Fruit fly (Drosophila melanogaster) whole organism, embryonic: ENCODE measurements around the gene Coq7.

Experiments used
- Bteb2 ChIP-seq: fragments of 200-800 bp; sonication (Bioruptor generic); optimal IDR thresholded peaks from 2 replicates; lab custom pipeline; 2016; ENCODE audit warnings: missing biosample characterization, missing genetic modification characterization
- CG10565 ChIP-seq: fragments of 200-800 bp; sonication (Bioruptor generic); optimal IDR thresholded peaks from 3 replicates; lab custom pipeline; 2016; ENCODE audit warnings: missing biosample characterization, mild to moderate bottlenecking, missing genetic modification characterization
- CG11398 ChIP-seq: fragments of 200-800 bp; sonication (Bioruptor generic); optimal IDR thresholded peaks from 2 replicates; lab custom pipeline; 2016; ENCODE audit warnings: missing biosample characterization, missing genetic modification characterization
- CG11560 ChIP-seq: fragments of 200-800 bp; sonication (Bioruptor generic); IDR thresholded peaks from 3 replicates; pipeline ENCODE4 v1.3.6; 2022; ENCODE audit warnings: missing biosample characterization, missing genetic modification characterization
- CG14441 ChIP-seq: fragments of 200-800 bp; sonication (Bioruptor generic); IDR thresholded peaks from 2 replicates; pipeline ENCODE4 v1.3.6; 2022; ENCODE audit warnings: missing biosample characterization, missing genetic modification characterization
- CG15269 ChIP-seq: fragments of 200-800 bp; sonication (Bioruptor generic); optimal IDR thresholded peaks from 2 replicates; lab custom pipeline; 2018; ENCODE audit warnings: missing biosample characterization, mild to moderate bottlenecking, missing genetic modification characterization, moderate library complexity
- CG17912 ChIP-seq: fragments of 200-800 bp; sonication (Bioruptor generic); optimal IDR thresholded peaks from 2 replicates; lab custom pipeline; 2018; ENCODE audit warnings: missing biosample characterization, mild to moderate bottlenecking, missing genetic modification characterization
- CG18011 ChIP-seq: fragments of 200-800 bp; sonication (Bioruptor generic); optimal IDR thresholded peaks from 2 replicates; lab custom pipeline; 2017; ENCODE audit warnings: missing biosample characterization, missing genetic modification characterization, mild to moderate bottlenecking, moderate library complexity, missing genotype
- CG18764 ChIP-seq: fragments of 200-800 bp; sonication (Bioruptor generic); optimal IDR thresholded peaks from 3 replicates; lab custom pipeline; 2016; ENCODE audit warnings: missing biosample characterization, missing genetic modification characterization
- CG2202 ChIP-seq: fragments of 200-800 bp; sonication (Bioruptor generic); optimal IDR thresholded peaks from 2 replicates; lab custom pipeline; 2018; ENCODE audit warnings: missing biosample characterization, mild to moderate bottlenecking, missing genetic modification characterization
- CG30431 ChIP-seq: fragments of 200-800 bp; sonication (Bioruptor generic); optimal IDR thresholded peaks from 2 replicates; lab custom pipeline; 2017; ENCODE audit warnings: missing biosample characterization, missing genetic modification characterization
- CG6272 ChIP-seq: fragments of 200-800 bp; sonication (Bioruptor generic); IDR thresholded peaks from 2 replicates; pipeline ENCODE4 v1.3.6; 2022; ENCODE audit warnings: missing biosample characterization, missing genetic modification characterization
- CG7556 ChIP-seq: fragments of 200-800 bp; sonication (Bioruptor generic); optimal IDR thresholded peaks from 2 replicates; lab custom pipeline; 2017; ENCODE audit warnings: missing biosample characterization, mild to moderate bottlenecking, missing genetic modification characterization
- CG8089 ChIP-seq: fragments of 200-800 bp; sonication (Bioruptor generic); optimal IDR thresholded peaks from 3 replicates; lab custom pipeline; 2016; ENCODE audit warnings: missing biosample characterization, missing genetic modification characterization
- CG9437 ChIP-seq: fragments of 200-800 bp; sonication (Bioruptor generic); optimal IDR thresholded peaks from 2 replicates; lab custom pipeline; 2018; ENCODE audit warnings: missing biosample characterization, mild to moderate bottlenecking, missing genetic modification characterization
- CHES-1-like ChIP-seq: fragments of 200-800 bp; sonication (Bioruptor generic); optimal IDR thresholded peaks from 2 replicates; lab custom pipeline; 2016; ENCODE audit warnings: missing biosample characterization, missing genetic modification characterization
- CoRest ChIP-seq: fragments of 200-800 bp; sonication (Bioruptor generic); optimal IDR thresholded peaks from 3 replicates; lab custom pipeline; 2018; ENCODE audit warnings: missing biosample characterization, mild to moderate bottlenecking, missing genetic modification characterization, moderate library complexity
- D19A ChIP-seq: fragments of 200-800 bp; optimal IDR thresholded peaks from 3 replicates; lab custom pipeline; 2019; ENCODE audit warnings: missing biosample characterization, mild to moderate bottlenecking, missing genetic modification characterization, moderate library complexity
- HLH4C ChIP-seq: fragments of 200-800 bp; sonication (Bioruptor generic); IDR thresholded peaks from 3 replicates; pipeline ENCODE4 v1.3.6; 2022; ENCODE audit warnings: missing biosample characterization, missing genetic modification characterization; ENCODE audit not compliant: partially characterized antibody
- Hr39 ChIP-seq: fragments of >200 bp; optimal IDR thresholded peaks from 2 replicates; lab custom pipeline; 2017
- Hr78 ChIP-seq, 2 experiments: fragments of 200-800 bp in 1 of 2; fragments of >200 bp in 1 of 2; sonication (Bioruptor generic) in 1 of 2; optimal IDR thresholded peaks; 2 replicates each; lab custom pipeline; 2017 to 2019; ENCODE audit warnings: missing biosample characterization in 2 of 2, missing genetic modification characterization in 2 of 2, mild to moderate bottlenecking in 1 of 2, moderate library complexity in 1 of 2
- Jarid2 ChIP-seq: fragments of 200-800 bp; sonication (Bioruptor generic); optimal IDR thresholded peaks from 3 replicates; lab custom pipeline; 2017; ENCODE audit warnings: mild to moderate bottlenecking, missing biosample characterization, missing genetic modification reagents, missing genetic modification characterization
- MBD-R2 ChIP-seq: fragments of 200-800 bp; sonication (Bioruptor generic); IDR thresholded peaks from 2 replicates; pipeline ENCODE4 v1.3.6; 2022; ENCODE audit warnings: missing biosample characterization, missing genetic modification characterization
- MESR4 ChIP-seq: fragments of 200-800 bp; sonication (Bioruptor generic); optimal IDR thresholded peaks from 2 replicates; lab custom pipeline; 2018; ENCODE audit warnings: missing biosample characterization, mild to moderate bottlenecking, missing genetic modification characterization, moderate library complexity
- Max ChIP-seq: fragments of 200-800 bp; sonication (Bioruptor generic); optimal IDR thresholded peaks from 2 replicates; lab custom pipeline; 2016; ENCODE audit warnings: missing biosample characterization, mild to moderate bottlenecking, missing genetic modification characterization
- Oaz ChIP-seq: fragments of 200-800 bp; sonication (Bioruptor generic); IDR thresholded peaks from 2 replicates; pipeline ENCODE4 v1.3.6; 2022; ENCODE audit warnings: missing biosample characterization, missing genetic modification characterization
- Optix ChIP-seq: fragments of 200-800 bp; sonication (Bioruptor generic); IDR thresholded peaks from 3 replicates; pipeline ENCODE4 v1.3.6; 2022; ENCODE audit warnings: missing biosample characterization, missing genetic modification characterization
- YL-1 ChIP-seq: fragments of 200-800 bp; sonication (Bioruptor generic); optimal IDR thresholded peaks from 3 replicates; lab custom pipeline; 2017; ENCODE audit warnings: missing biosample characterization, mild to moderate bottlenecking, missing genetic modification characterization
- ap ChIP-seq: fragments of 200-800 bp; sonication (Bioruptor generic); IDR thresholded peaks from 2 replicates; pipeline ENCODE4 v1.3.6; 2022; ENCODE audit warnings: missing biosample characterization, missing genetic modification characterization
- chn ChIP-seq: fragments of 200-800 bp; sonication (Bioruptor generic); optimal IDR thresholded peaks from 2 replicates; lab custom pipeline; 2016; ENCODE audit warnings: missing biosample characterization, missing genetic modification characterization
- crp ChIP-seq, 2 experiments: fragments of 200-800 bp; sonication (Bioruptor generic); optimal IDR thresholded peaks; 2 replicates in 1 of 2; 3 replicates in 1 of 2; lab custom pipeline; 2017; ENCODE audit warnings: missing biosample characterization in 2 of 2, missing genetic modification characterization in 2 of 2, mild to moderate bottlenecking in 1 of 2, moderate library complexity in 1 of 2
- en ChIP-seq: fragments of 200-800 bp; sonication (Bioruptor generic); optimal IDR thresholded peaks from 2 replicates; lab custom pipeline; 2016; ENCODE audit warnings: missing biosample characterization, missing genetic modification characterization
- grau ChIP-seq: fragments of 200-800 bp; optimal IDR thresholded peaks from 3 replicates; lab custom pipeline; 2019; ENCODE audit warnings: missing biosample characterization, mild to moderate bottlenecking, missing genetic modification characterization, moderate library complexity
- grn ChIP-seq: fragments of 200-800 bp; sonication (Bioruptor generic); optimal IDR thresholded peaks from 3 replicates; lab custom pipeline; 2017; ENCODE audit warnings: missing biosample characterization, missing genetic modification characterization
- gt ChIP-seq: fragments of 200-800 bp; sonication (Bioruptor generic); IDR thresholded peaks from 2 replicates; pipeline ENCODE4 v1.3.6; 2022; ENCODE audit warnings: missing biosample characterization, missing genetic modification characterization
- h ChIP-seq: fragments of >200 bp; optimal IDR thresholded peaks from 2 replicates; lab custom pipeline; 2017
- hbn ChIP-seq: fragments of 200-800 bp; sonication (Bioruptor generic); IDR thresholded peaks from 2 replicates; pipeline ENCODE4 v1.3.6; 2022; ENCODE audit warnings: missing biosample characterization, missing genetic modification characterization; ENCODE audit not compliant: partially characterized antibody
- her ChIP-seq: fragments of 200-800 bp; sonication (Bioruptor generic); optimal IDR thresholded peaks from 2 replicates; lab custom pipeline; 2016; ENCODE audit warnings: missing biosample characterization, missing genetic modification characterization
- oc ChIP-seq: fragments of 200-800 bp; sonication (Bioruptor generic); optimal IDR thresholded peaks from 2 replicates; lab custom pipeline; 2018; ENCODE audit warnings: missing biosample characterization, mild to moderate bottlenecking, missing genetic modification characterization, moderate library complexity
- phol ChIP-seq: fragments of 200-800 bp; sonication (Bioruptor generic); optimal IDR thresholded peaks from 3 replicates; lab custom pipeline; 2018; ENCODE audit warnings: missing biosample characterization, mild to moderate bottlenecking, missing genetic modification characterization, moderate library complexity
- trh ChIP-seq: fragments of 200-800 bp; sonication (Bioruptor generic); optimal IDR thresholded peaks from 2 replicates; lab custom pipeline; 2016; ENCODE audit warnings: missing biosample characterization, missing genetic modification characterization
- zen2 ChIP-seq: fragments of 200-800 bp; sonication (Bioruptor generic); IDR thresholded peaks from 3 replicates; pipeline ENCODE4 v1.3.6; 2022; ENCODE audit warnings: missing biosample characterization, missing genetic modification characterization; ENCODE audit not compliant: partially characterized antibody

The Coq7 gene

DNA sequence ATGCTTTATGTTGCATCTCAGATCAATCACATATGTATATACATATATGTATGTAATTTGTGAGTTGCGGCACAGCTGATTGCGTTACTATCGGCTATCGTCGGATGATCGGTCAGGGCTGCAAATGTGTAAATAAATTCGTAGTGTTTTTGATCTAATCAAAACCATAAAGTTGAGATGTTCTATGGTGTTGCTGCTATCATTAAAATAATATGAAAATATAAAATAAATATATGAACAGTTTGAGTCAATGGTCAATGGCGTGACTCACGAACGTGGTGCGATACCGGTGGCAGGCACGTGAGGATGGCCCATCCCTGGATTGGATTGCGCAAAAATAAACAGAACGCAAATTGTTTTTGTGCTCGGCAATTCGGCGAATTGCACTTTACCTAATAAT, at the start of gene Coq7 (continued):
- peak; percentile 11 for TF ChIP-seq CG10565 (GFP tag; lab: Kevin White, UChicago)
- TF ChIP-seq CG2202 (tag; lab: Kevin White, UChicago), result peak; percentile 73
- TF ChIP-seq en (GFP tag; lab: Kevin White, UChicago), result no peak
- TF ChIP-seq gt, result peak; percentile 79
- peak; percentile 58 for TF ChIP-seq trh (GFP tag; lab: Kevin White, UChicago)
- peak; percentile 65 for TF ChIP-seq CG17912 (GFP tag; lab: Kevin White, UChicago)
- TF ChIP-seq her (GFP tag; lab: Kevin White, UChicago), result no peak
- TF ChIP-seq YL-1 (GFP tag; lab: Kevin White, UChicago), result peak; percentile 82
- TF ChIP-seq CG7556 (GFP tag; lab: Kevin White, UChicago), result peak; percentile 79
- peak; percentile 89 for TF ChIP-seq CoRest (tag; lab: Kevin White, UChicago)
- no peak for TF ChIP-seq Jarid2
- peak; percentile 97 for TF ChIP-seq zen2 (GFP tag; lab: Robert Waterston, UW)
- peak; percentile 81 for TF ChIP-seq CG30431
- TF ChIP-seq Optix (GFP tag; lab: Robert Waterston, UW), result peak; percentile 90
- TF ChIP-seq Max (GFP tag; lab: Kevin White, UChicago), result peak; percentile 85
- TF ChIP-seq CG11560 (tag; lab: Robert Waterston, UW), result peak; percentile 81
- peak; percentile 96 for TF ChIP-seq MBD-R2
- no peak for TF ChIP-seq D19A (tag; lab: Kevin White, UChicago)
- TF ChIP-seq chn (GFP tag; lab: Kevin White, UChicago), result peak; percentile 71
- TF ChIP-seq ap (GFP tag; lab: Robert Waterston, UW), result peak; percentile 88
- TF ChIP-seq CG18011 (GFP tag; lab: Kevin White, UChicago), result peak; percentile 78
- TF ChIP-seq Hr78 (GFP tag; optimal IDR thresholded peaks at IDR 0.05; lab: Kevin White, UChicago), result no peak
- TF ChIP-seq CG6272, result peak; percentile 94
- no peak for TF ChIP-seq h (lab: Kevin White, UChicago)
- peak; percentile 45 for TF ChIP-seq MESR4
- TF ChIP-seq crp (GFP tag; optimal IDR thresholded peaks at IDR 0.05; lab: Kevin White, UChicago), result peak; percentile 57 to 92
- TF ChIP-seq CG9437, result peak; percentile 61

- TF ChIP-seq oc (tag; lab: Kevin White, UChicago) (no peak), grau (tag; lab: Kevin White, UChicago) (no peak), CG10565 (GFP tag; lab: Kevin White, UChicago) (no peak), Hr39 (lab: Kevin White, UChicago) (peak; percentile 62), grn (GFP tag; lab: Kevin White, UChicago) (no peak), CG8089 (GFP tag; lab: Kevin White, UChicago) (no peak), CG11398 (GFP tag; lab: Kevin White, UChicago) (no peak), CG18764 (GFP tag; lab: Kevin White, UChicago) (no peak), CG14441 (peak; percentile 45; the same call in 1 of the 2 replicates), Oaz (GFP tag; lab: Robert Waterston, UW) (no peak), CG15269 (tag; lab: Kevin White, UChicago) (no peak), Bteb2 (GFP tag; lab: Kevin White, UChicago) (no peak), phol (tag; lab: Kevin White, UChicago) (no peak), hbn (GFP tag; lab: Robert Waterston, UW) (no peak), CHES-1-like (no peak), HLH4C (GFP tag; lab: Robert Waterston, UW) (no peak)
Measured at dm6 chrX:6723622-6724021, 47.4 kb upstream of the Coq7 start.
